Fruit fly (Drosophila melanogaster) whole organism, embryonic: Measurements from ENCODE around the gene CG4949.

ENCODE experiments used
- BtbVII ChIP-seq: fragments of 200-800 bp; sonication (Bioruptor generic); optimal IDR thresholded peaks from 3 replicates; lab custom pipeline; 2017; ENCODE audit warnings: missing biosample characterization, mild to moderate bottlenecking, missing genetic modification characterization
- Bteb2 ChIP-seq: fragments of 200-800 bp; sonication (Bioruptor generic); optimal IDR thresholded peaks from 2 replicates; lab custom pipeline; 2016; ENCODE audit warnings: missing biosample characterization, missing genetic modification characterization
- CG10431 ChIP-seq: fragments of 200-800 bp; sonication (Bioruptor generic); optimal IDR thresholded peaks from 3 replicates; lab custom pipeline; 2018; ENCODE audit warnings: missing biosample characterization, mild to moderate bottlenecking, missing genetic modification characterization
- CG11456 ChIP-seq: fragments of 200-800 bp; sonication (Bioruptor generic); IDR thresholded peaks from 3 replicates; pipeline ENCODE4 v1.3.6; 2022; ENCODE audit warnings: missing biosample characterization, missing genetic modification characterization
- CG11696 ChIP-seq: fragments of 200-800 bp; sonication (Bioruptor generic); IDR thresholded peaks from 2 replicates; pipeline ENCODE4 v1.3.6; 2022; ENCODE audit warnings: missing biosample characterization, missing genetic modification characterization
- CG12071 ChIP-seq: fragments of 200-800 bp; sonication (Bioruptor generic); optimal IDR thresholded peaks from 3 replicates; lab custom pipeline; 2018; ENCODE audit warnings: missing biosample characterization, mild to moderate bottlenecking, missing genetic modification characterization
- CG12659 ChIP-seq: fragments of 200-800 bp; sonication (Bioruptor generic); optimal IDR thresholded peaks from 3 replicates; lab custom pipeline; 2017; ENCODE audit warnings: mild to moderate bottlenecking, missing biosample characterization, missing genetic modification reagents, missing genetic modification characterization
- CG13287 ChIP-seq: fragments of 200-800 bp; sonication (Bioruptor generic); IDR thresholded peaks from 2 replicates; pipeline ENCODE4 v1.3.6; 2022; ENCODE audit warnings: missing biosample characterization, missing genetic modification characterization; ENCODE audit not compliant: partially characterized antibody
- CG13775 ChIP-seq: fragments of 200-800 bp; sonication (Bioruptor generic); optimal IDR thresholded peaks from 3 replicates; lab custom pipeline; 2017; ENCODE audit warnings: missing biosample characterization, mild to moderate bottlenecking, missing genetic modification characterization
- CG14050 ChIP-seq: fragments of 200-800 bp; sonication (Bioruptor generic); IDR thresholded peaks from 3 replicates; pipeline ENCODE4 v1.3.6; 2022; ENCODE audit warnings: missing biosample characterization, missing genetic modification characterization
- CG16813 ChIP-seq: fragments of 200-800 bp; sonication (Bioruptor generic); IDR thresholded peaks from 3 replicates; pipeline ENCODE4 v1.3.6; 2022; ENCODE audit warnings: missing biosample characterization, missing genetic modification characterization; ENCODE audit not compliant: partially characterized antibody
- CG17568 ChIP-seq: fragments of 200-800 bp; sonication (Bioruptor generic); optimal IDR thresholded peaks from 2 replicates; lab custom pipeline; 2018; ENCODE audit warnings: missing biosample characterization, mild to moderate bottlenecking, missing genetic modification characterization, moderate library complexity
- CG17912 ChIP-seq: fragments of 200-800 bp; sonication (Bioruptor generic); optimal IDR thresholded peaks from 2 replicates; lab custom pipeline; 2018; ENCODE audit warnings: missing biosample characterization, mild to moderate bottlenecking, missing genetic modification characterization
- CG18476 ChIP-seq: fragments of 200-800 bp; sonication (Bioruptor generic); optimal IDR thresholded peaks from 2 replicates; lab custom pipeline; 2016; ENCODE audit warnings: missing biosample characterization, mild to moderate bottlenecking, missing genetic modification characterization
- CG31224 ChIP-seq: fragments of 200-800 bp; sonication (Bioruptor generic); IDR thresholded peaks from 2 replicates; pipeline ENCODE4 v1.3.6; 2022; ENCODE audit warnings: missing biosample characterization, missing genetic modification characterization
- CG33213 ChIP-seq: fragments of 200-800 bp; sonication (Bioruptor generic); optimal IDR thresholded peaks from 3 replicates; lab custom pipeline; 2016; ENCODE audit warnings: missing biosample characterization, missing genetic modification characterization
- CG6854 ChIP-seq: fragments of 200-800 bp; sonication (Bioruptor generic); optimal IDR thresholded peaks from 3 replicates; lab custom pipeline; 2017; ENCODE audit warnings: missing biosample characterization, mild to moderate bottlenecking, missing genetic modification characterization
- CG7987 ChIP-seq: fragments of 200-800 bp; sonication (Bioruptor generic); optimal IDR thresholded peaks from 2 replicates; lab custom pipeline; 2018; ENCODE audit warnings: missing biosample characterization, mild to moderate bottlenecking, missing genetic modification characterization, moderate library complexity
- CG8089 ChIP-seq: fragments of 200-800 bp; sonication (Bioruptor generic); optimal IDR thresholded peaks from 3 replicates; lab custom pipeline; 2016; ENCODE audit warnings: missing biosample characterization, missing genetic modification characterization
- Camta ChIP-seq: fragments of 200-800 bp; sonication (Bioruptor generic); optimal IDR thresholded peaks from 2 replicates; lab custom pipeline; 2016; ENCODE audit warnings: missing biosample characterization, missing genetic modification characterization
- Hr39 ChIP-seq: fragments of >200 bp; optimal IDR thresholded peaks from 2 replicates; lab custom pipeline; 2017
- MBD-R2 ChIP-seq: fragments of 200-800 bp; sonication (Bioruptor generic); IDR thresholded peaks from 2 replicates; pipeline ENCODE4 v1.3.6; 2022; ENCODE audit warnings: missing biosample characterization, missing genetic modification characterization
- Mad ChIP-seq: fragments of 200-800 bp; sonication (Bioruptor generic); optimal IDR thresholded peaks from 2 replicates; lab custom pipeline; 2016; ENCODE audit warnings: missing biosample characterization, missing genetic modification characterization
- Meics ChIP-seq: fragments of 200-800 bp; sonication (Bioruptor generic); optimal IDR thresholded peaks from 2 replicates; lab custom pipeline; 2017; ENCODE audit warnings: missing biosample characterization, mild to moderate bottlenecking, missing genetic modification characterization
- NFAT ChIP-seq: fragments of 200-800 bp; sonication (Bioruptor generic); IDR thresholded peaks from 2 replicates; pipeline ENCODE4 v1.3.6; 2022; ENCODE audit warnings: missing biosample characterization, missing genetic modification characterization
- Oli ChIP-seq: fragments of 200-800 bp; sonication (Bioruptor generic); optimal IDR thresholded peaks from 2 replicates; lab custom pipeline; 2018; ENCODE audit warnings: missing biosample characterization, mild to moderate bottlenecking, missing genetic modification characterization, moderate library complexity
- Sin3A ChIP-seq: fragments of >200 bp; optimal IDR thresholded peaks from 2 replicates; lab custom pipeline; 2018
- Taf1 ChIP-seq: fragments of 200-800 bp; sonication (Bioruptor generic); IDR thresholded peaks from 2 replicates; pipeline ENCODE4 v1.3.6; 2022; ENCODE audit warnings: missing biosample characterization, missing genetic modification characterization
- ab ChIP-seq: fragments of 200-800 bp; sonication (Bioruptor generic); optimal IDR thresholded peaks from 2 replicates; lab custom pipeline; 2016; ENCODE audit warnings: missing biosample characterization, missing genetic modification characterization
- ash1 ChIP-seq: fragments of 200-800 bp; sonication (Bioruptor generic); optimal IDR thresholded peaks from 2 replicates; lab custom pipeline; 2018; ENCODE audit warnings: missing biosample characterization, mild to moderate bottlenecking, missing genetic modification characterization
- bab2 ChIP-seq: fragments of 200-800 bp; sonication (Bioruptor generic); optimal IDR thresholded peaks from 2 replicates; lab custom pipeline; 2016; ENCODE audit warnings: missing biosample characterization, missing genetic modification characterization
- cato ChIP-seq: fragments of 200-800 bp; sonication (Bioruptor generic); optimal IDR thresholded peaks from 2 replicates; lab custom pipeline; 2016; ENCODE audit warnings: missing biosample characterization, missing genetic modification characterization, borderline replicate concordance
- cg ChIP-seq: fragments of 200-800 bp; sonication (Bioruptor generic); optimal IDR thresholded peaks from 3 replicates; lab custom pipeline; 2019; ENCODE audit warnings: missing biosample characterization, mild to moderate bottlenecking, missing genetic modification characterization, moderate library complexity
- dati ChIP-seq: fragments of 200-800 bp; sonication (Bioruptor generic); IDR thresholded peaks from 2 replicates; pipeline ENCODE4 v1.3.6; 2022; ENCODE audit warnings: missing biosample characterization, missing genetic modification characterization
- dmrt11E ChIP-seq: fragments of 200-800 bp; sonication (Bioruptor generic); optimal IDR thresholded peaks from 3 replicates; lab custom pipeline; 2018; ENCODE audit warnings: missing biosample characterization, mild to moderate bottlenecking, missing genetic modification characterization, moderate library complexity
- exex ChIP-seq: fragments of 200-800 bp; sonication (Bioruptor generic); optimal IDR thresholded peaks from 4 replicates; lab custom pipeline; 2018; ENCODE audit warnings: missing biosample characterization, mild to moderate bottlenecking, missing genetic modification characterization, moderate library complexity
- fu2 ChIP-seq: fragments of 200-800 bp; sonication (Bioruptor generic); optimal IDR thresholded peaks from 2 replicates; lab custom pipeline; 2016; ENCODE audit warnings: missing biosample characterization, missing genetic modification characterization
- ham ChIP-seq: fragments of 200-800 bp; sonication (Bioruptor generic); IDR thresholded peaks from 2 replicates; pipeline ENCODE4 v1.3.6; 2022; ENCODE audit warnings: missing biosample characterization, missing genetic modification characterization
- jigr1 ChIP-seq: fragments of 200-800 bp; sonication (Bioruptor generic); IDR thresholded peaks from 3 replicates; pipeline ENCODE4 v1.3.6; 2022; ENCODE audit warnings: missing biosample characterization, missing genetic modification characterization
- kah ChIP-seq: fragments of 200-800 bp; sonication (Bioruptor generic); optimal IDR thresholded peaks from 2 replicates; lab custom pipeline; 2018; ENCODE audit warnings: missing biosample characterization, mild to moderate bottlenecking, missing genetic modification characterization
- knrl ChIP-seq: fragments of 200-800 bp; sonication (Bioruptor generic); IDR thresholded peaks from 3 replicates; pipeline ENCODE4 v1.3.6; 2022; ENCODE audit warnings: missing biosample characterization, missing genetic modification characterization; ENCODE audit not compliant: partially characterized antibody
- nerfin-1 ChIP-seq: fragments of 200-800 bp; sonication (Bioruptor generic); optimal IDR thresholded peaks from 3 replicates; lab custom pipeline; 2019; ENCODE audit warnings: missing biosample characterization, mild to moderate bottlenecking, missing genetic modification characterization, moderate library complexity
- peb ChIP-seq: fragments of 200-800 bp; sonication (Bioruptor generic); IDR thresholded peaks from 2 replicates; pipeline ENCODE4 v1.3.6; 2022; ENCODE audit warnings: missing biosample characterization, missing genetic modification characterization
- pfk ChIP-seq: fragments of 200-800 bp; sonication (Bioruptor generic); optimal IDR thresholded peaks from 2 replicates; lab custom pipeline; 2018; ENCODE audit warnings: missing biosample characterization, mild to moderate bottlenecking, missing genetic modification characterization, moderate library complexity
- scrt ChIP-seq: fragments of 200-800 bp; sonication (Bioruptor generic); optimal IDR thresholded peaks from 2 replicates; lab custom pipeline; 2018; ENCODE audit warnings: missing biosample characterization, mild to moderate bottlenecking, missing genetic modification characterization, moderate library complexity
- sens-2 ChIP-seq: fragments of 200-800 bp; sonication (Bioruptor generic); IDR thresholded peaks from 2 replicates; pipeline ENCODE4 v1.3.6; 2022; ENCODE audit warnings: missing biosample characterization, missing genetic modification characterization
- sqz ChIP-seq: fragments of 200-800 bp; sonication (Bioruptor generic); optimal IDR thresholded peaks from 3 replicates; lab custom pipeline; 2018; ENCODE audit warnings: missing biosample characterization, mild to moderate bottlenecking, missing genetic modification characterization
- trem ChIP-seq: fragments of 200-800 bp; optimal IDR thresholded peaks from 3 replicates; lab custom pipeline; 2019; ENCODE audit warnings: missing biosample characterization, mild to moderate bottlenecking, missing genetic modification characterization, moderate library complexity
- yki ChIP-seq: fragments of >200 bp; optimal IDR thresholded peaks from 3 replicates; lab custom pipeline; 2018

Gene CG4949

dm6 chrX:17091062-17091904 lies 12.6 kb downstream of the CG4949 start, which contains the start of the genes CG16700 and CG4991 (continued):
- TF ChIP-seq CG16813 (GFP tag; lab: Robert Waterston, UW) (no peak), CG13287 (GFP tag; lab: Robert Waterston, UW) (no peak), Meics (GFP tag; lab: Kevin White, UChicago) (peak; percentile 88), sqz (peak; percentile 64), jigr1 (peak; percentile 60; the same call in 1 of the 3 replicates), CG11696 (GFP tag; lab: Robert Waterston, UW) (0 out of 2 replicates have a peak, but pooled peaks have one; percentile 31), Sin3A (lab: Kevin White, UChicago) (no peak), CG11456 (GFP tag; lab: Robert Waterston, UW) (peak; percentile 72; the same call in 2 of the 3 replicates), NFAT (peak; percentile 67), Camta (GFP tag; lab: Kevin White, UChicago) (peak; percentile 36), ash1 (GFP tag; lab: Kevin White, UChicago) (no peak), CG8089 (GFP tag; lab: Kevin White, UChicago) (no peak), peb (GFP tag; lab: Robert Waterston, UW) (0 out of 2 replicates have a peak, but pooled peaks have one; percentile 44), CG17568 (GFP tag; lab: Kevin White, UChicago) (no peak), CG18476 (GFP tag; lab: Kevin White, UChicago) (peak; percentile 43), kah (GFP tag; lab: Kevin White, UChicago) (peak; percentile 98), CG10431 (GFP tag; lab: Kevin White, UChicago) (no peak), CG33213 (GFP tag; lab: Kevin White, UChicago) (no peak), CG12071 (GFP tag; lab: Kevin White, UChicago) (no peak), cato (GFP tag; lab: Kevin White, UChicago) (no peak), yki (lab: Kevin White, UChicago) (no peak), CG17912 (GFP tag; lab: Kevin White, UChicago) (no peak), ham (no peak), sens-2 (GFP tag; lab: Robert Waterston, UW) (peak; percentile 42; the same call in 1 of the 2 replicates), CG13775 (GFP tag; lab: Kevin White, UChicago) (peak; percentile 85), ab (GFP tag; lab: Kevin White, UChicago) (no peak), Oli (peak; percentile 85), CG31224 (peak; percentile 43; the same call in 1 of the 2 replicates), trem (tag; lab: Kevin White, UChicago) (peak; percentile 39), cg (GFP tag; lab: Kevin White, UChicago) (no peak), exex (tag; lab: Kevin White, UChicago) (peak; percentile 35), CG7987 (GFP tag; lab: Kevin White, UChicago) (no peak), MBD-R2 (peak; percentile 24; the same call in 1 of the 2 replicates), scrt (peak; percentile 61), CG6854 (peak; percentile 72), Hr39 (lab: Kevin White, UChicago) (no peak), knrl (GFP tag; lab: Robert Waterston, UW) (no peak), CG14050 (no peak; the same call in 2 of the 3 replicates), dati (GFP tag; lab: Robert Waterston, UW) (no peak), fu2 (GFP tag; lab: Kevin White, UChicago) (no peak), BtbVII (peak; percentile 84), Taf1 (GFP tag; lab: Robert Waterston, UW) (peak; percentile 39; the same call in 1 of the 2 replicates), CG12659 (GFP tag; lab: Kevin White, UChicago) (peak; percentile 87), Bteb2 (GFP tag; lab: Kevin White, UChicago) (peak; percentile 18), dmrt11E (tag; lab: Kevin White, UChicago) (peak; percentile 80), nerfin-1 (tag; lab: Kevin White, UChicago) (peak; percentile 76), bab2 (peak; percentile 43), Mad (no peak), pfk (GFP tag; lab: Kevin White, UChicago) (no peak)
